Fruit fly (Drosophila melanogaster): Measurements from ENCODE around the gene CG17803.

DNA sequence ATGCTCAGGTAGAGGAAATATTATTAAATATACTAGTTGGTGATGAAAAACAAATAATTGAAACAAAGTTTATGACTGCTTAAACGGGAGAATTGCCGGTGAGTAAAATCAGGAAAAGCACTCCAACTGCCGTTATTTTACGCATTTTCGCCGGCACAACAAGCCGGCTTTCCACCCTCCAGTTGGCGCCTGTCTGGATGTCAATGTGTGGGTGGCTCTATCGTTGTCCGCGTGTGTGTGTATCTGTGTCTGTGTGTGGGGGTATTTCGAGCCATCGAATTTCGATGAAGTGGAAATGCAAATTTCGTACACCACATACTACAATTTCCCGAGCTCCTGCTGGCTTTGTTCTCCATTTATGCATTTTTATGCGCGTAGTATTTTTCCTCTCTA is 10.4 kb upstream of the CG17803 start:
- no peak for TF ChIP-seq usp (GFP tag; optimal IDR thresholded peaks at IDR 0.05)
- no peak for TF ChIP-seq Dll (optimal IDR thresholded peaks at IDR 0.05)

All from whole organism.